Fruit fly (Drosophila melanogaster) whole organism, wandering third instar larva: ENCODE results near the gene Gem2.

Experiments
- Abd-B ChIP-seq: fragments of >200 bp; optimal IDR thresholded peaks from 2 replicates; lab custom pipeline; 2017; ENCODE audit warnings: missing biosample characterization, missing genetic modification characterization
- CG9705 ChIP-seq: fragments of 200-800 bp; sonication (Bioruptor generic); optimal IDR thresholded peaks from 2 replicates; lab custom pipeline; 2018; ENCODE audit warnings: missing biosample characterization, mild to moderate bottlenecking, missing genetic modification characterization
- CrebA ChIP-seq: fragments of 200-800 bp; sonication (Bioruptor generic); optimal IDR thresholded peaks from 2 replicates; lab custom pipeline; 2016; ENCODE audit warnings: missing biosample characterization, mild to moderate bottlenecking, missing genetic modification characterization, borderline replicate concordance
- Dfd ChIP-seq: fragments of >200 bp; optimal IDR thresholded peaks from 2 replicates; lab custom pipeline; 2017; ENCODE audit warnings: missing biosample characterization, missing genetic modification characterization
- Dif ChIP-seq: fragments of 200-275, 200-300 bp; sonication (Bioruptor generic); optimal IDR thresholded peaks from 2 replicates; lab custom pipeline; 2018; ENCODE audit warnings: missing biosample characterization, missing genetic modification characterization; ENCODE audit not compliant: partially characterized antibody
- GATAd ChIP-seq: sonication (Bioruptor generic); optimal IDR thresholded peaks from 2 replicates; lab custom pipeline; 2016; ENCODE audit warnings: missing biosample characterization, missing genetic modification characterization
- HLH106 ChIP-seq: fragments of 200-800 bp; optimal IDR thresholded peaks from 3 replicates; lab custom pipeline; 2019; ENCODE audit warnings: missing biosample characterization, mild to moderate bottlenecking, missing genetic modification characterization, moderate library complexity
- Hnf4 ChIP-seq: fragments of 200-800 bp; sonication (Bioruptor generic); optimal IDR thresholded peaks from 2 replicates; lab custom pipeline; 2016; ENCODE audit warnings: missing biosample characterization, mild to moderate bottlenecking, missing genetic modification characterization
- Hr78 ChIP-seq: fragments of >200 bp; optimal IDR thresholded peaks from 2 replicates; lab custom pipeline; 2017; ENCODE audit warnings: missing biosample characterization, missing genetic modification characterization
- Hr83 ChIP-seq: fragments of 200-300 bp; sonication (Bioruptor generic); optimal IDR thresholded peaks from 2 replicates; lab custom pipeline; 2016; ENCODE audit warnings: missing biosample characterization, mild to moderate bottlenecking, missing genetic modification characterization, moderate library complexity; ENCODE audit not compliant: poor library complexity, severe bottlenecking
- Mio ChIP-seq: sonication (Bioruptor generic); optimal IDR thresholded peaks from 2 replicates; lab custom pipeline; 2016; ENCODE audit warnings: missing biosample characterization, missing genetic modification characterization
- Myc ChIP-seq: fragments of >200 bp; optimal IDR thresholded peaks from 2 replicates; lab custom pipeline; 2017
- N ChIP-seq: fragments of >200 bp; optimal IDR thresholded peaks from 2 replicates; lab custom pipeline; 2018; ENCODE audit warnings: missing biosample characterization, missing external identifiers, missing genetic modification characterization
- OdsH ChIP-seq: fragments of 200-800 bp; sonication (Bioruptor generic); optimal IDR thresholded peaks from 2 replicates; lab custom pipeline; 2016; ENCODE audit warnings: missing biosample characterization, mild to moderate bottlenecking, missing genetic modification characterization
- Rel ChIP-seq, 2 experiments: fragments of 200-800 bp; sonication (Bioruptor generic) in 1 of 2; optimal IDR thresholded peaks; 2 replicates in 1 of 2; 3 replicates in 1 of 2; lab custom pipeline; 2016 to 2019; ENCODE audit warnings: mild to moderate bottlenecking in 2 of 2, missing biosample characterization in 2 of 2, missing genetic modification characterization in 2 of 2, moderate library complexity in 1 of 2
- Sp1 ChIP-seq: fragments of 200-800 bp; sonication (Bioruptor generic); optimal IDR thresholded peaks from 3 replicates; lab custom pipeline; 2019; ENCODE audit warnings: missing biosample characterization, mild to moderate bottlenecking, missing genetic modification characterization, moderate library complexity
- Vsx2 ChIP-seq: fragments of 200-300, 225-300 bp; sonication (Bioruptor generic); optimal IDR thresholded peaks from 2 replicates; lab custom pipeline; 2018; ENCODE audit warnings: missing biosample characterization, missing genetic modification characterization; ENCODE audit not compliant: partially characterized antibody
- br ChIP-seq: fragments of 200-800 bp; sonication (Bioruptor generic); optimal IDR thresholded peaks from 2 replicates; lab custom pipeline; 2016; ENCODE audit warnings: missing biosample characterization, missing genetic modification characterization
- brk ChIP-seq: fragments of 200-800 bp; sonication (Bioruptor generic); optimal IDR thresholded peaks from 2 replicates; lab custom pipeline; 2016; ENCODE audit warnings: missing biosample characterization, mild to moderate bottlenecking, missing genetic modification characterization
- dl ChIP-seq, 2 experiments: fragments of 175-275, 200-275 bp in 1 of 2; fragments of 200-275 bp in 1 of 2; sonication (Bioruptor generic); optimal IDR thresholded peaks; lab custom pipeline; 2018; ENCODE audit warnings: mild to moderate bottlenecking in 2 of 2, missing biosample characterization in 2 of 2, missing genetic modification characterization in 2 of 2, moderate library complexity in 2 of 2; ENCODE audit not compliant: partially characterized antibody in 2 of 2, insufficient read depth in 1 of 2
- dsf ChIP-seq: sonication (Bioruptor generic); optimal IDR thresholded peaks from 2 replicates; lab custom pipeline; 2016; ENCODE audit warnings: missing biosample characterization, missing genetic modification characterization, borderline replicate concordance
- ey ChIP-seq: fragments of 200-800 bp; sonication (Bioruptor generic); optimal IDR thresholded peaks from 2 replicates; lab custom pipeline; 2016; ENCODE audit warnings: missing biosample characterization, missing genetic modification characterization
- foxo ChIP-seq, 2 experiments: fragments of 200-800 bp; sonication (Bioruptor generic); optimal IDR thresholded peaks; 2 replicates in 1 of 2; 3 replicates in 1 of 2; lab custom pipeline; 2016 to 2017; ENCODE audit warnings: missing biosample characterization in 2 of 2, missing genetic modification characterization in 2 of 2
- h ChIP-seq: fragments of 200-800 bp; sonication (Bioruptor generic); optimal IDR thresholded peaks from 3 replicates; lab custom pipeline; 2016; ENCODE audit warnings: missing biosample characterization, mild to moderate bottlenecking, missing genetic modification characterization
- jim ChIP-seq: fragments of 175-275, 200-325 bp; sonication (Bioruptor generic); optimal IDR thresholded peaks from 2 replicates; lab custom pipeline; 2016; ENCODE audit warnings: missing biosample characterization, mild to moderate bottlenecking, missing genetic modification characterization
- lola ChIP-seq: fragments of >200 bp; optimal IDR thresholded peaks from 2 replicates; lab custom pipeline; 2017; ENCODE audit warnings: missing biosample characterization, missing genetic modification characterization
- pan ChIP-seq: fragments of >200 bp; optimal IDR thresholded peaks from 2 replicates; lab custom pipeline; 2017
- psq ChIP-seq: fragments of 200-800 bp; sonication (Bioruptor generic); optimal IDR thresholded peaks from 3 replicates; lab custom pipeline; 2017; ENCODE audit warnings: missing biosample characterization, mild to moderate bottlenecking, missing genetic modification characterization, moderate library complexity
- rgr ChIP-seq: fragments of 200-800 bp; sonication (Bioruptor generic); optimal IDR thresholded peaks from 3 replicates; lab custom pipeline; 2016; ENCODE audit warnings: missing biosample characterization, mild to moderate bottlenecking, missing genetic modification characterization
- sage ChIP-seq: fragments of 200-800 bp; sonication (Bioruptor generic); optimal IDR thresholded peaks from 2 replicates; lab custom pipeline; 2016; ENCODE audit warnings: missing biosample characterization, mild to moderate bottlenecking, missing genetic modification characterization
- sv ChIP-seq: fragments of 200-800 bp; sonication (Bioruptor generic); optimal IDR thresholded peaks from 3 replicates; lab custom pipeline; 2016; ENCODE audit warnings: missing biosample characterization, missing genetic modification characterization
- tai ChIP-seq: sonication (Bioruptor generic); optimal IDR thresholded peaks from 2 replicates; lab custom pipeline; 2016; ENCODE audit warnings: missing biosample characterization, missing genetic modification characterization
- usp ChIP-seq: fragments of >200 bp; optimal IDR thresholded peaks from 2 replicates; lab custom pipeline; 2017; ENCODE audit warnings: missing biosample characterization, missing genetic modification characterization
- woc ChIP-seq: sonication (Bioruptor generic); optimal IDR thresholded peaks from 2 replicates; lab custom pipeline; 2016; ENCODE audit warnings: missing biosample characterization, mild to moderate bottlenecking, missing genetic modification characterization

Gem2 gene

DNA sequence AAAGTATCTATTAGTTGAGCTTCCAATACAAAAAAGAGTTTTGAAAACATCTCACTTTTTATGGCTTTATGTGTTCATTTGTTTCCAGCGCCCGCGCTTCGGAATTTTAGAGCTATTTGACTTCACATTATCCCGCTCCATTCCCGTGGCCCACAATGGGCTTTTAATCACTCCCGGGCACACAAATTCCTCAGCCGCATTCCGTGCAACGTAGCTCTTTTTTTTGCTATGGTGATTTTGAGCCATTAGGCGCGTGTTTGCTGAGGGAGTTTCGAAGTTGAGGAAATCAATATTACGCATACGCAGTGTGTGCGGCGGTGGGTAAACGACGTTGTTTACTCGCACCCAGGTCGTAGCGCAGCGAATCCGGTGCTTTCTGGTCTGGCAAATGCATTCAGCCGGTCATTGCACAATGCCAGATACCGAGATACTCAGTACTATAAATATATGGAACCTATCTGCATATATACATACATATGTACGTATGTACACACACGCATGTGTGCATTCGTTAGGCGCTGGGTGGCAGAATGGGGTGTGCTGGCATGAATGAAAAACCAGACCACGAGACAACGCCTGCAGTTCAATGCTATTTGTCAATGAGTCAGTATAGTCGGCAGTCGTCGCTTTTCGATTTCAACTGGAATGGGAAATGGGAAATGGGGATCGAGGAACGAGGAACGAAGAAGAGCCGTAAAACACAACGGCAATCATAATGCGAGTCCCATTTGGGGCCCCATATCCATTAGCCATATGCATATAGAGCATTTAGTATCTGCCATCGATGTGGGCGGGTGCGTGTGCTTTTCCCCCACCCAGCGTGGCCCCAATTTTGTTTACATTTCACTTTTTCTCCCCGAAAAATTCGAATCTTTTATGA lies 26.9 kb downstream of the Gem2 start:
- TF ChIP-seq br (GFP tag; lab: Kevin White, UChicago) (no peak), CrebA (GFP tag; lab: Kevin White, UChicago) (no peak), GATAd (GFP tag; lab: Kevin White, UChicago) (no peak), Hnf4 (GFP tag; lab: Kevin White, UChicago) (no peak)

- TF ChIP-seq dsf (GFP tag; lab: Kevin White, UChicago) (no peak), Dif (GFP tag; lab: Kevin White, UChicago) (no peak), Sp1 (GFP tag; lab: Kevin White, UChicago) (peak; percentile 43), sage (GFP tag; lab: Kevin White, UChicago) (peak; percentile 4), rgr (peak; percentile 41), Hr83 (GFP tag; lab: Kevin White, UChicago) (peak; percentile 6), Dfd (no peak), psq (peak; percentile 0), sv (GFP tag; lab: Kevin White, UChicago) (no peak), N (no peak), CrebA (GFP tag; lab: Kevin White, UChicago) (peak; percentile 64), woc (GFP tag; lab: Kevin White, UChicago) (no peak), br (GFP tag; lab: Kevin White, UChicago) (peak; percentile 13), Hnf4 (GFP tag; lab: Kevin White, UChicago) (no peak), Rel (GFP tag; optimal IDR thresholded peaks at IDR 0.05; lab: Kevin White, UChicago) (no peak), Rel (tag; optimal IDR thresholded peaks at IDR 0.05; lab: Kevin White, UChicago) (peak; percentile 25), Mio (no peak), h (GFP tag; lab: Kevin White, UChicago) (peak; percentile 44), Abd-B (no peak)
- TF ChIP-seq, all 38 proteins: peak for 9
Observed at dm6 chr3L:19072177-19072603, 28.0 kb downstream of the Gem2 start.

- TF ChIP-seq tai (GFP tag; lab: Kevin White, UChicago) (no peak), dsf (GFP tag; lab: Kevin White, UChicago) (no peak), lola (GFP tag; lab: Kevin White, UChicago) (no peak), foxo (GFP tag; optimal IDR thresholded peaks at IDR 0.05; lab: Kevin White, UChicago) (peak in 1 of 2 experiments; percentile 1), Hr78 (GFP tag; lab: Kevin White, UChicago) (no peak), sage (GFP tag; lab: Kevin White, UChicago) (no peak), CG9705 (GFP tag; lab: Kevin White, UChicago) (no peak)
Observed at dm6 chr3L:19071173-19071844, 28.9 kb downstream of the Gem2 start.

- TF ChIP-seq Hr83 (GFP tag; lab: Kevin White, UChicago): peak; percentile 3
- TF ChIP-seq Vsx2 (GFP tag; lab: Kevin White, UChicago): no peak
- no peak for TF ChIP-seq usp (GFP tag; lab: Kevin White, UChicago)
- TF ChIP-seq Myc (lab: Kevin White, UChicago): no peak
Observed at dm6 chr3L:19063410-19063752, 36.8 kb downstream of the Gem2 start.

DNA sequence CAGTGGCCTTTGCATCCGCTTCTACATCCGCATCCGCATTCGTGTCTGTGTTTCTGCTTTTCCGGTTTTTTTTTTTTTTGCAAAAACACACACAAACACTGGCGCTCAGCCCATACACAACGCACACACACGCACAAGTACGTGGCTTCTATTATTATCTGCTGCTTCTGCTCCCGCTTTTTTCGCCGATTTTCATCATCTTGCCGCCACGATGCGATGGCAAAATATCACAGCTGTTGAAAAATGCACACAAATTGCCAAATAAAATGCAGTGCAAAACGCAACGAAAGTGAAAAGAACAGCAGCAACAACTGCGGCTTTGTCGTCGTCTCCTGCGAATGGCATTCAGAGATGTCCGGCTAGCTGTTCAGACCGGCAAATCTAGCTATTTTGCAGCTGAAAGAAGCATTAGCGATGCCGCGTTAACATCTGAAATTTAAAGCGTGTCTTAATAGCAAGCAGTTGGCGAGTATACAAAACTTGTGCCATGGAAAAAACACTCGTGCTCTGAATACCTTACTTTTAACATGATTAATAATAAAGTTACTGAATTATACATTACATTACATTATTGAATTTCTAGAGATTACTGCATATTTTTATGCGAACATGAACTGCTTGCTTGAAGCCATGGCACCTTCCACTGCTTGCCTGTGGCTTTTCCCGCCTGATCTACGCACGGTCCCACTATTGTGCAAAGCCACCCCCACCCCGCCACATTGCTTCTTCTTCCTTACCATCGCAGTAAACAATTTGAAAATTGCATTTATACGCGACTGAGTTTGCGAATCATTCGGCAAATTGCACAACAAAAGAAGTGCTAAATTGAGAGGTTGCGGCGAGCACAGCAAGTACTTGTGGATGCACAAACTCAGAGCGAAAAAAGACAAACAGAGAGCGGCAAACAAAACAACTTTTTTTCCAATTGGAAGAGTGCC lies 37.4 kb downstream of the Gem2 start, which contains the start of the genes Ugt316A1 and Sfxn2:
Gene Ugt316A1 (minus strand): TSS at position 345 of the 938 bp plus-strand sequence.
Gene Sfxn2 (plus strand): TSS at position 694 of the 938 bp plus-strand sequence.
- TF ChIP-seq HLH106 (tag; lab: Kevin White, UChicago): peak; percentile 44
- no peak for TF ChIP-seq jim (GFP tag; lab: Kevin White, UChicago)
- no peak for TF ChIP-seq usp (GFP tag; lab: Kevin White, UChicago)
- TF ChIP-seq GATAd (GFP tag; lab: Kevin White, UChicago): no peak
- no peak for TF ChIP-seq br (GFP tag; lab: Kevin White, UChicago)
- no peak for TF ChIP-seq pan (lab: Kevin White, UChicago)
- no peak for TF ChIP-seq dl (GFP tag; optimal IDR thresholded peaks at IDR 0.05; lab: Kevin White, UChicago; ENCODE audit: insufficient read depth in 1 of 2, partially characterized antibody in 2 of 2)
- TF ChIP-seq tai (GFP tag; lab: Kevin White, UChicago): peak; percentile 67
- TF ChIP-seq Vsx2 (GFP tag; lab: Kevin White, UChicago): no peak
- TF ChIP-seq CrebA (GFP tag; lab: Kevin White, UChicago): no peak
- TF ChIP-seq OdsH (GFP tag; lab: Kevin White, UChicago): no peak
- TF ChIP-seq dsf (GFP tag; lab: Kevin White, UChicago): peak; percentile 2
- TF ChIP-seq brk (GFP tag; lab: Kevin White, UChicago): no peak
- no peak for TF ChIP-seq rgr
- no peak for TF ChIP-seq Mio
- peak; percentile 36 for TF ChIP-seq psq
- peak; percentile 31 for TF ChIP-seq ey (GFP tag; lab: Kevin White, UChicago)
- no peak for TF ChIP-seq lola (GFP tag; lab: Kevin White, UChicago)
- TF ChIP-seq Dfd: no peak
